Fruit fly (Drosophila melanogaster) whole organism, embryonic: ENCODE results near the gene tws.

ENCODE experiments used
- Abd-B ChIP-seq: fragments of 200-800 bp; sonication (Bioruptor generic); optimal IDR thresholded peaks from 2 replicates; lab custom pipeline; 2018; ENCODE audit warnings: missing biosample characterization, mild to moderate bottlenecking, missing genetic modification characterization, moderate library complexity
- Antp ChIP-seq: fragments of 200-800 bp; sonication (Bioruptor generic); optimal IDR thresholded peaks from 3 replicates; lab custom pipeline; 2016; ENCODE audit warnings: missing biosample characterization, missing genetic modification characterization
- Asciz ChIP-seq: fragments of 200-800 bp; sonication (Bioruptor generic); optimal IDR thresholded peaks from 2 replicates; lab custom pipeline; 2017; ENCODE audit warnings: missing biosample characterization, mild to moderate bottlenecking, missing genetic modification characterization, missing genetic modification reagents
- Atf-2 ChIP-seq: fragments of 200-800 bp; sonication (Bioruptor generic); optimal IDR thresholded peaks from 2 replicates; lab custom pipeline; 2016; ENCODE audit warnings: missing biosample characterization, missing genetic modification characterization
- Bteb2 ChIP-seq: fragments of 200-800 bp; sonication (Bioruptor generic); optimal IDR thresholded peaks from 2 replicates; lab custom pipeline; 2016; ENCODE audit warnings: missing biosample characterization, missing genetic modification characterization
- CG10267 ChIP-seq: fragments of 200-800 bp; sonication (Bioruptor generic); optimal IDR thresholded peaks from 2 replicates; lab custom pipeline; 2018; ENCODE audit warnings: missing biosample characterization, mild to moderate bottlenecking, missing genetic modification characterization, moderate library complexity
- CG10654 ChIP-seq: fragments of 200-800 bp; sonication (Bioruptor generic); optimal IDR thresholded peaks from 2 replicates; lab custom pipeline; 2016; ENCODE audit warnings: missing biosample characterization, missing genetic modification characterization
- CG14050 ChIP-seq: fragments of 200-800 bp; sonication (Bioruptor generic); IDR thresholded peaks from 3 replicates; pipeline ENCODE4 v1.3.6; 2022; ENCODE audit warnings: missing biosample characterization, missing genetic modification characterization
- CG1603 ChIP-seq: fragments of 200-800 bp; sonication (Bioruptor generic); optimal IDR thresholded peaks from 2 replicates; lab custom pipeline; 2019; ENCODE audit warnings: missing biosample characterization, mild to moderate bottlenecking, missing genetic modification characterization, moderate library complexity
- CG17568 ChIP-seq: fragments of 200-800 bp; sonication (Bioruptor generic); optimal IDR thresholded peaks from 2 replicates; lab custom pipeline; 2018; ENCODE audit warnings: missing biosample characterization, mild to moderate bottlenecking, missing genetic modification characterization, moderate library complexity
- CG1832 ChIP-seq: fragments of 200-800 bp; sonication (Bioruptor generic); optimal IDR thresholded peaks from 2 replicates; lab custom pipeline; 2017; ENCODE audit warnings: missing biosample characterization, mild to moderate bottlenecking, missing genetic modification characterization, inconsistent platforms
- CG18619 ChIP-seq: fragments of 200-800 bp; sonication (Bioruptor generic); optimal IDR thresholded peaks from 3 replicates; lab custom pipeline; 2017; ENCODE audit warnings: missing biosample characterization, mild to moderate bottlenecking, missing genetic modification characterization
- CG32532 ChIP-seq: fragments of 200-800 bp; sonication (Bioruptor generic); IDR thresholded peaks from 2 replicates; pipeline ENCODE4 v1.3.6; 2022; ENCODE audit warnings: missing biosample characterization, missing genetic modification characterization
- CG6254 ChIP-seq: fragments of 200-800 bp; sonication (Bioruptor generic); optimal IDR thresholded peaks from 3 replicates; lab custom pipeline; 2017; ENCODE audit warnings: mild to moderate bottlenecking, missing biosample characterization, missing genetic modification reagents, missing genetic modification characterization
- CG7357 ChIP-seq: fragments of 200-800 bp; sonication (Bioruptor generic); IDR thresholded peaks from 3 replicates; pipeline ENCODE4 v1.3.6; 2022; ENCODE audit warnings: missing biosample characterization, missing genetic modification characterization
- CG7372 ChIP-seq: fragments of 200-800 bp; sonication (Bioruptor generic); IDR thresholded peaks from 2 replicates; pipeline ENCODE4 v1.3.6; 2022; ENCODE audit warnings: missing biosample characterization, missing genetic modification characterization
- CG8290 ChIP-seq, 3 experiments: fragments of 200-800 bp; sonication (Bioruptor generic); optimal IDR thresholded peaks; 2 replicates each; lab custom pipeline; 2016 to 2019; ENCODE audit warnings: missing biosample characterization in 3 of 3, missing genetic modification characterization in 3 of 3, mild to moderate bottlenecking in 2 of 3, moderate library complexity in 1 of 3
- CG8388 ChIP-seq: fragments of 200-800 bp; sonication (Bioruptor generic); optimal IDR thresholded peaks from 2 replicates; lab custom pipeline; 2019; ENCODE audit warnings: missing biosample characterization, mild to moderate bottlenecking, missing genetic modification characterization, moderate library complexity
- CG8765 ChIP-seq: fragments of 200-800 bp; sonication (Bioruptor generic); IDR thresholded peaks from 2 replicates; pipeline ENCODE4 v1.3.6; 2022; ENCODE audit warnings: missing biosample characterization, missing genetic modification characterization
- CG9437 ChIP-seq: fragments of 200-800 bp; sonication (Bioruptor generic); optimal IDR thresholded peaks from 2 replicates; lab custom pipeline; 2018; ENCODE audit warnings: missing biosample characterization, mild to moderate bottlenecking, missing genetic modification characterization
- D19A ChIP-seq: fragments of 200-800 bp; optimal IDR thresholded peaks from 3 replicates; lab custom pipeline; 2019; ENCODE audit warnings: missing biosample characterization, mild to moderate bottlenecking, missing genetic modification characterization, moderate library complexity
- Dek ChIP-seq: fragments of 200-800 bp; sonication (Bioruptor generic); optimal IDR thresholded peaks from 3 replicates; lab custom pipeline; 2019; ENCODE audit warnings: missing biosample characterization, mild to moderate bottlenecking, missing genetic modification characterization, moderate library complexity
- Drgx ChIP-seq: fragments of 200-800 bp; sonication (Bioruptor generic); IDR thresholded peaks from 2 replicates; pipeline ENCODE4 v1.3.6; 2022; ENCODE audit warnings: missing biosample characterization, missing genetic modification characterization
- Fer2 ChIP-seq: fragments of 200-800 bp; sonication (Bioruptor generic); optimal IDR thresholded peaks from 2 replicates; lab custom pipeline; 2018; ENCODE audit warnings: missing biosample characterization, mild to moderate bottlenecking, missing genetic modification characterization, moderate library complexity
- HmgZ ChIP-seq: fragments of 200-800 bp; sonication (Bioruptor generic); optimal IDR thresholded peaks from 2 replicates; lab custom pipeline; 2018; ENCODE audit warnings: missing biosample characterization, mild to moderate bottlenecking, missing genetic modification characterization
- Hmx ChIP-seq: fragments of 200-800 bp; sonication (Bioruptor generic); optimal IDR thresholded peaks from 2 replicates; lab custom pipeline; 2016; ENCODE audit warnings: missing biosample characterization, missing genetic modification characterization
- MBD-R2 ChIP-seq: fragments of 200-800 bp; sonication (Bioruptor generic); IDR thresholded peaks from 2 replicates; pipeline ENCODE4 v1.3.6; 2022; ENCODE audit warnings: missing biosample characterization, missing genetic modification characterization
- Med ChIP-seq: fragments of 200-800 bp; sonication (Bioruptor generic); peaks from one replicate; lab custom pipeline; 2016; ENCODE audit warnings: missing biosample characterization, missing genetic modification characterization, mild to moderate bottlenecking, inconsistent platforms, moderate library complexity
- Oli ChIP-seq: fragments of 200-800 bp; sonication (Bioruptor generic); optimal IDR thresholded peaks from 2 replicates; lab custom pipeline; 2018; ENCODE audit warnings: missing biosample characterization, mild to moderate bottlenecking, missing genetic modification characterization, moderate library complexity
- Pdp1 ChIP-seq, 2 experiments: fragments of 200-800 bp; sonication (Bioruptor generic); optimal IDR thresholded peaks; 3 replicates each; lab custom pipeline; 2016; ENCODE audit warnings: missing biosample characterization in 2 of 2, missing genetic modification characterization in 2 of 2, mild to moderate bottlenecking in 1 of 2, moderate library complexity in 1 of 2
- Ptx1 ChIP-seq: fragments of 200-800 bp; sonication (Bioruptor generic); IDR thresholded peaks from 2 replicates; pipeline ENCODE4 v1.3.6; 2022; ENCODE audit warnings: missing biosample characterization, missing genetic modification characterization
- Ssrp ChIP-seq: fragments of 200-800 bp; sonication (Bioruptor generic); optimal IDR thresholded peaks from 2 replicates; lab custom pipeline; 2018; ENCODE audit warnings: missing biosample characterization, mild to moderate bottlenecking, missing genetic modification characterization, moderate library complexity
- TFAM ChIP-seq: fragments of 200-800 bp; sonication (Bioruptor generic); optimal IDR thresholded peaks from 2 replicates; lab custom pipeline; 2017; ENCODE audit warnings: missing biosample characterization, missing genetic modification characterization, inconsistent platforms
- Vsx1 ChIP-seq: fragments of 200-800 bp; sonication (Bioruptor generic); optimal IDR thresholded peaks from 2 replicates; lab custom pipeline; 2017; ENCODE audit warnings: missing biosample characterization, mild to moderate bottlenecking, missing genetic modification characterization, missing genetic modification reagents
- Xrp1 ChIP-seq: fragments of 200-800 bp; sonication (Bioruptor generic); IDR thresholded peaks from 2 replicates; pipeline ENCODE4 v1.3.6; 2022; ENCODE audit warnings: missing biosample characterization, missing genetic modification characterization
- bcd ChIP-seq: fragments of 200-800 bp; sonication (Bioruptor generic); optimal IDR thresholded peaks from 2 replicates; lab custom pipeline; 2017; ENCODE audit warnings: missing biosample characterization, mild to moderate bottlenecking, missing genetic modification characterization
- caup ChIP-seq: fragments of 200-800 bp; sonication (Bioruptor generic); optimal IDR thresholded peaks from 3 replicates; lab custom pipeline; 2017; ENCODE audit warnings: missing biosample characterization, mild to moderate bottlenecking, missing genetic modification characterization, moderate library complexity; ENCODE audit not compliant: severe bottlenecking
- dmrt11E ChIP-seq: fragments of 200-800 bp; sonication (Bioruptor generic); optimal IDR thresholded peaks from 3 replicates; lab custom pipeline; 2018; ENCODE audit warnings: missing biosample characterization, mild to moderate bottlenecking, missing genetic modification characterization, moderate library complexity
- fd3F ChIP-seq: fragments of 200-800 bp; sonication (Bioruptor generic); optimal IDR thresholded peaks from 2 replicates; lab custom pipeline; 2018; ENCODE audit warnings: missing biosample characterization, mild to moderate bottlenecking, missing genetic modification characterization, moderate library complexity
- lab ChIP-seq: fragments of 200-800 bp; sonication (Bioruptor generic); optimal IDR thresholded peaks from 3 replicates; lab custom pipeline; 2017; ENCODE audit warnings: missing biosample characterization, missing genetic modification characterization, mild to moderate bottlenecking, moderate library complexity, missing genetic modification reagents
- nau ChIP-seq: fragments of 200-800 bp; sonication (Bioruptor generic); optimal IDR thresholded peaks from 3 replicates; lab custom pipeline; 2017; ENCODE audit warnings: missing biosample characterization, mild to moderate bottlenecking, missing genetic modification characterization, missing genetic modification reagents
- oc ChIP-seq: fragments of 200-800 bp; sonication (Bioruptor generic); optimal IDR thresholded peaks from 2 replicates; lab custom pipeline; 2018; ENCODE audit warnings: missing biosample characterization, mild to moderate bottlenecking, missing genetic modification characterization, moderate library complexity
- org-1 ChIP-seq: fragments of 200-800 bp; sonication (Bioruptor generic); optimal IDR thresholded peaks from 2 replicates; lab custom pipeline; 2017; ENCODE audit warnings: missing biosample characterization, missing genetic modification characterization
- ranshi ChIP-seq: fragments of 200-800 bp; sonication (Bioruptor generic); IDR thresholded peaks from 2 replicates; pipeline ENCODE4 v1.3.6; 2022; ENCODE audit warnings: missing biosample characterization, missing genetic modification characterization
- sisA ChIP-seq: fragments of 200-800 bp; sonication (Bioruptor generic); IDR thresholded peaks from 2 replicates; pipeline ENCODE4 v1.3.6; 2022; ENCODE audit warnings: missing biosample characterization, missing genetic modification characterization
- sr ChIP-seq: fragments of 200-800 bp; sonication (Bioruptor generic); IDR thresholded peaks from 3 replicates; pipeline ENCODE4 v1.3.6; 2022; ENCODE audit warnings: missing biosample characterization, missing genetic modification characterization
- trem ChIP-seq: fragments of 200-800 bp; optimal IDR thresholded peaks from 3 replicates; lab custom pipeline; 2019; ENCODE audit warnings: missing biosample characterization, mild to moderate bottlenecking, missing genetic modification characterization, moderate library complexity
- vvl ChIP-seq: fragments of 200-800 bp; sonication (Bioruptor generic); IDR thresholded peaks from 2 replicates; pipeline ENCODE4 v1.3.6; 2022; ENCODE audit warnings: missing biosample characterization, missing genetic modification characterization
- zf30C ChIP-seq: fragments of 200-800 bp; sonication (Bioruptor generic); optimal IDR thresholded peaks from 3 replicates; lab custom pipeline; 2018; ENCODE audit warnings: missing biosample characterization, mild to moderate bottlenecking, missing genetic modification characterization

tws gene

dm6 chr3R:10130091-10130490 is 9.5 kb downstream of the tws start (continued):
- TF ChIP-seq CG10654 (GFP tag; lab: Kevin White, UChicago) (peak; percentile 27), CG9437 (GFP tag; lab: Kevin White, UChicago) (peak; percentile 29), CG14050 (peak; percentile 46; the same call in 2 of the 3 replicates), Asciz (GFP tag; lab: Kevin White, UChicago) (peak; percentile 36), CG7372 (GFP tag; lab: Robert Waterston, UW) (peak; percentile 35; the same call in 1 of the 2 replicates), CG32532 (GFP tag; lab: Robert Waterston, UW) (peak; percentile 82), HmgZ (tag; lab: Kevin White, UChicago) (peak; percentile 26), TFAM (no peak), org-1 (GFP tag; lab: Kevin White, UChicago) (peak; percentile 45), dmrt11E (tag; lab: Kevin White, UChicago) (peak; percentile 36), Bteb2 (GFP tag; lab: Kevin White, UChicago) (peak; percentile 43), vvl (GFP tag; lab: Robert Waterston, UW) (peak; percentile 81), Dek (tag; lab: Kevin White, UChicago) (peak; percentile 56), Pdp1 (GFP tag; optimal IDR thresholded peaks at IDR 0.05; lab: Kevin White, UChicago) (peak; percentile 18 to 46), Oli (peak; percentile 70), bcd (peak; percentile 39), trem (tag; lab: Kevin White, UChicago) (peak; percentile 22), CG6254 (GFP tag; lab: Kevin White, UChicago) (peak; percentile 5), CG10267 (tag; lab: Kevin White, UChicago) (peak; percentile 52), MBD-R2 (no peak; the same call in 1 of the 2 replicates), Fer2 (peak; percentile 36), sr (GFP tag; lab: Robert Waterston, UW) (no peak), Antp (GFP tag; lab: Kevin White, UChicago) (peak; percentile 1), oc (tag; lab: Kevin White, UChicago) (peak; percentile 11), Ptx1 (GFP tag; lab: Robert Waterston, UW) (peak; percentile 80), Hmx (GFP tag; lab: Kevin White, UChicago) (no peak), Med (GFP tag; lab: Kevin White, UChicago) (peak; percentile 90), Ssrp (tag; lab: Kevin White, UChicago) (peak; percentile 43), ranshi (0 out of 2 replicates have a peak, but pooled peaks have one; percentile 48), sisA (peak; percentile 58), CG1832 (GFP tag; lab: Kevin White, UChicago) (no peak), caup (GFP tag; lab: Kevin White, UChicago) (peak; percentile 56), CG8388 (GFP tag; lab: Kevin White, UChicago) (peak; percentile 60), CG17568 (GFP tag; lab: Kevin White, UChicago) (peak; percentile 56), nau (GFP tag; lab: Kevin White, UChicago) (no peak), D19A (peak; percentile 40), CG1603 (tag; lab: Kevin White, UChicago) (peak; percentile 9), Abd-B (GFP tag; lab: Kevin White, UChicago) (peak; percentile 37), CG8290 (GFP tag; optimal IDR thresholded peaks at IDR 0.05; lab: Kevin White, UChicago) (no peak), CG8290 (tag; optimal IDR thresholded peaks at IDR 0.05; lab: Kevin White, UChicago) (no peak), Xrp1 (peak; percentile 72; the same call in 1 of the 2 replicates), Drgx (GFP tag; lab: Robert Waterston, UW) (peak; percentile 88), CG8765 (GFP tag; lab: Robert Waterston, UW) (0 out of 2 replicates have a peak, but pooled peaks have one; percentile 14), CG7357 (GFP tag; lab: Robert Waterston, UW) (0 out of 3 replicates have a peak, but pooled peaks have one; percentile 53), Vsx1 (GFP tag; lab: Kevin White, UChicago) (no peak), CG18619 (peak; percentile 40), Atf-2 (GFP tag; lab: Kevin White, UChicago) (no peak), lab (GFP tag; lab: Kevin White, UChicago) (peak; percentile 86), fd3F (GFP tag; lab: Kevin White, UChicago) (peak; percentile 51), zf30C (GFP tag; lab: Kevin White, UChicago) (no peak)
